Worm (Caenorhabditis elegans) whole organism, late embryonic: Measurements from ENCODE around the gene C24D10.6.

ENCODE experiments used
- ceh-2 ChIP-seq: sonication (generic microtip); optimal IDR thresholded peaks from 2 replicates; lab custom pipeline; 2016; ENCODE audit warnings: missing genotype, missing genetic modification characterization, missing compliant biosample characterization
- ceh-45 ChIP-seq: fragments of 200-800 bp; sonication (Bioruptor generic); IDR thresholded peaks from 2 replicates; pipeline ENCODE4 v1.3.6; 2022; ENCODE audit warnings: missing genetic modification reagents, missing genetic modification characterization, missing compliant biosample characterization
- ceh-6 ChIP-seq: fragments of 200-800 bp; sonication (Bioruptor generic); optimal IDR thresholded peaks from 2 replicates; lab custom pipeline; 2018; ENCODE audit warnings: mild to moderate bottlenecking, missing genetic modification characterization, missing compliant biosample characterization
- dve-1 ChIP-seq: sonication (generic microtip); optimal IDR thresholded peaks from 2 replicates; lab custom pipeline; 2017; ENCODE audit warnings: antibody characterized with exemption, mild to moderate bottlenecking, missing genetic modification characterization, missing compliant biosample characterization
- fkh-10 ChIP-seq: fragments of 150-350 bp; optimal IDR thresholded peaks from 2 replicates; lab custom pipeline; 2014; ENCODE audit warnings: missing biosample characterization, missing genetic modification reagents, missing genetic modification characterization
- gmeb-2 ChIP-seq: sonication (generic microtip); optimal IDR thresholded peaks from 2 replicates; lab custom pipeline; 2016; ENCODE audit warnings: missing genetic modification characterization, inconsistent platforms, missing compliant biosample characterization
- nhr-11 ChIP-seq: fragments of 150-350 bp; optimal IDR thresholded peaks from 2 replicates; lab custom pipeline; 2014; ENCODE audit warnings: missing biosample characterization, missing genetic modification characterization
- odd-2 ChIP-seq: sonication (generic microtip); optimal IDR thresholded peaks from 2 replicates; lab custom pipeline; 2017; ENCODE audit warnings: antibody characterized with exemption, mild to moderate bottlenecking, missing genetic modification characterization, missing compliant biosample characterization
- pag-3 ChIP-seq: sonication (generic microtip); optimal IDR thresholded peaks from 2 replicates; lab custom pipeline; 2016; ENCODE audit warnings: missing compliant biosample characterization, missing genetic modification characterization, borderline replicate concordance
- pqm-1 ChIP-seq: sonication (generic microtip); optimal IDR thresholded peaks from 2 replicates; lab custom pipeline; 2016; ENCODE audit warnings: missing genetic modification characterization, missing compliant biosample characterization
- sox-4 ChIP-seq: sonication (generic microtip); optimal IDR thresholded peaks from 2 replicates; lab custom pipeline; 2017; ENCODE audit warnings: mild to moderate bottlenecking, missing genetic modification characterization, inconsistent platforms, missing compliant biosample characterization
- unc-55 ChIP-seq: sonication (generic microtip); optimal IDR thresholded peaks from 2 replicates; lab custom pipeline; 2017; ENCODE audit warnings: missing biosample characterization, missing genetic modification reagents, missing genetic modification characterization
- zip-5 ChIP-seq: sonication (generic microtip); optimal IDR thresholded peaks from 2 replicates; lab custom pipeline; 2016; ENCODE audit warnings: missing genetic modification characterization, missing compliant biosample characterization

ce11 chrIV:5169335-5169734 lies 9.3 kb upstream of the C24D10.6 start:
- TF ChIP-seq unc-55 = peak; percentile 58
- TF ChIP-seq ceh-2 (tag; lab: Kevin White, UChicago) = no peak
- TF ChIP-seq sox-4 = no peak
- no peak for TF ChIP-seq odd-2 (tag; lab: Kevin White, UChicago)
- no peak for TF ChIP-seq ceh-6 (GFP tag; lab: Kevin White, UChicago)
- TF ChIP-seq zip-5 (tag; lab: Kevin White, UChicago) = no peak
- no peak for TF ChIP-seq ceh-45 (GFP tag; lab: Robert Waterston, UW)
- TF ChIP-seq pag-3 = no peak
- no peak for TF ChIP-seq nhr-11
- no peak for TF ChIP-seq fkh-10
- TF ChIP-seq dve-1 (tag; lab: Kevin White, UChicago) = no peak
- no peak for TF ChIP-seq pqm-1 (tag; lab: Kevin White, UChicago)
- TF ChIP-seq gmeb-2 (tag; lab: Kevin White, UChicago) = no peak
